Fruit fly (Drosophila melanogaster) whole organism, pupa: Measurements from ENCODE around the gene path.

ENCODE experiments used
- CG10348 ChIP-seq: fragments of 200-800 bp; sonication (Bioruptor generic); IDR thresholded peaks from 2 replicates; pipeline ENCODE4 v1.3.6; 2022; ENCODE audit warnings: missing biosample characterization, missing genetic modification characterization
- CG34367 ChIP-seq: fragments of 200-800 bp; sonication (Bioruptor generic); optimal IDR thresholded peaks from 2 replicates; lab custom pipeline; 2018; ENCODE audit warnings: missing biosample characterization, mild to moderate bottlenecking, missing genetic modification characterization

- TF ChIP-seq CG10348 (GFP tag; lab: Robert Waterston, UW) (no peak), CG34367 (tag; lab: Kevin White, UChicago) (no peak)
Observed at dm6 chr3L:9452422-9452821, 52.7 kb downstream of the path start.
